Worm (Caenorhabditis elegans): ENCODE data around the gene R07B1.7.

- no peak for TF ChIP-seq elt-4 (tag; optimal IDR thresholded peaks at IDR 0.05)
- no peak for TF ChIP-seq elt-2 (tag; optimal IDR thresholded peaks at IDR 0.05)
- no peak for TF ChIP-seq rnt-1 (tag; optimal IDR thresholded peaks at IDR 0.05)
- no peak for TF ChIP-seq ceh-24 (tag; optimal IDR thresholded peaks at IDR 0.05)
- TF ChIP-seq tbx-2 (tag; optimal IDR thresholded peaks at IDR 0.05), result no peak
Measured at ce11 chrX:9851745-9852330, 17.1 kb upstream of the R07B1.7 start, which contains the start of gene lec-7.

Data from whole organism, late embryonic.